Worm (Caenorhabditis elegans) whole organism, L3 larva: ENCODE data around the gene cyn-1.

ENCODE experiments used
- ama-1 ChIP-seq: fragments of 150-350 bp; optimal IDR thresholded peaks from 2 replicates; lab custom pipeline; 2018
- ceh-9 ChIP-seq: sonication (generic microtip); optimal IDR thresholded peaks from 2 replicates; lab custom pipeline; 2018; ENCODE audit warnings: missing biosample characterization, missing genetic modification characterization
- egl-27 ChIP-seq: sonication (generic microtip); optimal IDR thresholded peaks from 4 replicates; lab custom pipeline; 2017; ENCODE audit warnings: missing biosample characterization, missing genetic modification reagents, missing genetic modification characterization
- nhr-11 ChIP-seq: fragments of 150-350 bp; optimal IDR thresholded peaks from 2 replicates; lab custom pipeline; 2014; ENCODE audit warnings: missing biosample characterization, missing genetic modification characterization
- nhr-23 ChIP-seq: fragments of 150-350 bp; optimal IDR thresholded peaks from 2 replicates; lab custom pipeline; 2014; ENCODE audit warnings: missing biosample characterization, missing genetic modification reagents, missing genetic modification characterization
- unc-39 ChIP-seq: sonication (generic microtip); optimal IDR thresholded peaks from 4 replicates; lab custom pipeline; 2017; ENCODE audit warnings: missing biosample characterization, missing genetic modification characterization

- peak; percentile 89 for TF ChIP-seq nhr-23 (tag; lab: Kevin White, UChicago)
- TF ChIP-seq ama-1 (lab: Kevin White, UChicago): no peak
- TF ChIP-seq unc-39: no peak
- TF ChIP-seq egl-27 (tag; lab: Kevin White, UChicago): no peak
- TF ChIP-seq ceh-9 (tag; lab: Kevin White, UChicago): no peak
- TF ChIP-seq nhr-11 (tag; lab: Kevin White, UChicago): no peak
Measured at ce11 chrV:14368272-14369052, 12.6 kb downstream of the cyn-1 start.
